Worm (Caenorhabditis elegans): ENCODE results near the gene wnk-1.
A peak's percentile ranks its signal among the peaks of the same experiment; 100 is the strongest.
"Not testable (repeated sequence)": the region's sequence is repeated elsewhere in the genome, so short reads cannot be mapped to it uniquely, and the experiment has no call there.

- not testable (repeated sequence) for TF ChIP-seq ceh-82 (tag; optimal IDR thresholded peaks at IDR 0.05); jun-1 (tag; optimal IDR thresholded peaks at IDR 0.05); lin-39 (tag; optimal IDR thresholded peaks at IDR 0.05); unc-39 (tag; optimal IDR thresholded peaks at IDR 0.05); nhr-11 (tag; optimal IDR thresholded peaks at IDR 0.05); ztf-7 (tag; optimal IDR thresholded peaks at IDR 0.05); mdt-29 (GFP tag; IDR thresholded peaks at IDR 0.05); lin-29 (GFP tag; IDR thresholded peaks at IDR 0.05); fos-1 (tag; optimal IDR thresholded peaks at IDR 0.05)
- 0 out of 2 replicates have a peak, but pooled peaks have one; percentile 7 for TF ChIP-seq lin-38 (GFP tag; IDR thresholded peaks at IDR 0.05)
Measured at ce11 chrIV:9194524-9194923, 5.4 kb upstream of the wnk-1 start, which contains the start of gene C46C2.7.
